Fruit fly (Drosophila melanogaster) whole organism, embryonic: ENCODE measurements around the gene Vav.

Experiments
- BtbVII ChIP-seq: fragments of 200-800 bp; sonication (Bioruptor generic); optimal IDR thresholded peaks from 3 replicates; lab custom pipeline; 2017; ENCODE audit warnings: missing biosample characterization, mild to moderate bottlenecking, missing genetic modification characterization
- CG10267 ChIP-seq: fragments of 200-800 bp; sonication (Bioruptor generic); optimal IDR thresholded peaks from 2 replicates; lab custom pipeline; 2018; ENCODE audit warnings: missing biosample characterization, mild to moderate bottlenecking, missing genetic modification characterization, moderate library complexity
- CG10274 ChIP-seq: fragments of 200-800 bp; sonication (Bioruptor generic); optimal IDR thresholded peaks from 3 replicates; lab custom pipeline; 2017; ENCODE audit warnings: missing biosample characterization, mild to moderate bottlenecking, missing genetic modification characterization
- CG14860 ChIP-seq: fragments of 200-800 bp; sonication (Bioruptor generic); IDR thresholded peaks from 3 replicates; pipeline ENCODE4 v1.3.6; 2022; ENCODE audit warnings: missing biosample characterization, missing genetic modification characterization; ENCODE audit not compliant: partially characterized antibody
- CG1529 ChIP-seq: fragments of 200-800 bp; sonication (Bioruptor generic); optimal IDR thresholded peaks from 3 replicates; lab custom pipeline; 2018; ENCODE audit warnings: missing biosample characterization, missing genetic modification characterization
- CG15514 ChIP-seq: fragments of 200-800 bp; sonication (Bioruptor generic); optimal IDR thresholded peaks from 3 replicates; lab custom pipeline; 2017; ENCODE audit warnings: missing biosample characterization, missing genetic modification characterization, mild to moderate bottlenecking, moderate library complexity, missing genetic modification reagents
- CG16779 ChIP-seq: fragments of 200-800 bp; sonication (Bioruptor generic); IDR thresholded peaks from 2 replicates; pipeline ENCODE4 v1.3.6; 2022; ENCODE audit warnings: missing biosample characterization, missing genetic modification characterization
- CG18476 ChIP-seq: fragments of 200-800 bp; sonication (Bioruptor generic); optimal IDR thresholded peaks from 2 replicates; lab custom pipeline; 2016; ENCODE audit warnings: missing biosample characterization, mild to moderate bottlenecking, missing genetic modification characterization
- CG32772 ChIP-seq: fragments of 200-800 bp; sonication (Bioruptor generic); IDR thresholded peaks from 2 replicates; pipeline ENCODE4 v1.3.6; 2022; ENCODE audit warnings: missing biosample characterization, missing genetic modification characterization
- CG4404 ChIP-seq: fragments of 200-800 bp; sonication (Bioruptor generic); IDR thresholded peaks from 2 replicates; pipeline ENCODE4 v1.3.6; 2022; ENCODE audit warnings: missing biosample characterization, missing genetic modification characterization
- CG4730 ChIP-seq: fragments of 200-800 bp; sonication (Bioruptor generic); IDR thresholded peaks from 2 replicates; pipeline ENCODE4 v1.3.6; 2022; ENCODE audit warnings: missing biosample characterization, missing genetic modification characterization
- CG6272 ChIP-seq: fragments of 200-800 bp; sonication (Bioruptor generic); IDR thresholded peaks from 2 replicates; pipeline ENCODE4 v1.3.6; 2022; ENCODE audit warnings: missing biosample characterization, missing genetic modification characterization
- CG6854 ChIP-seq: fragments of 200-800 bp; sonication (Bioruptor generic); optimal IDR thresholded peaks from 3 replicates; lab custom pipeline; 2017; ENCODE audit warnings: missing biosample characterization, mild to moderate bottlenecking, missing genetic modification characterization
- CG7786 ChIP-seq: fragments of 200-800 bp; sonication (Bioruptor generic); optimal IDR thresholded peaks from 2 replicates; lab custom pipeline; 2016; ENCODE audit warnings: missing biosample characterization, missing genetic modification characterization
- CG8765 ChIP-seq: fragments of 200-800 bp; sonication (Bioruptor generic); IDR thresholded peaks from 2 replicates; pipeline ENCODE4 v1.3.6; 2022; ENCODE audit warnings: missing biosample characterization, missing genetic modification characterization
- CG9797 ChIP-seq: fragments of 200-800 bp; sonication (Bioruptor generic); optimal IDR thresholded peaks from 3 replicates; lab custom pipeline; 2018; ENCODE audit warnings: missing biosample characterization, mild to moderate bottlenecking, missing genetic modification characterization
- Dad ChIP-seq: fragments of 200-800 bp; sonication (Bioruptor generic); optimal IDR thresholded peaks from 3 replicates; lab custom pipeline; 2016; ENCODE audit warnings: missing biosample characterization, missing genetic modification characterization
- Dbx ChIP-seq: fragments of 200-800 bp; sonication (Bioruptor generic); IDR thresholded peaks from 3 replicates; pipeline ENCODE4 v1.3.6; 2022; ENCODE audit warnings: missing biosample characterization, missing genetic modification characterization
- Dfd ChIP-seq, 2 experiments: fragments of >200 bp; optimal IDR thresholded peaks; 2 replicates each; lab custom pipeline; 2017; ENCODE audit warnings: missing biosample characterization in 2 of 2, missing genetic modification characterization in 2 of 2
- Dip2 ChIP-seq: fragments of 200-800 bp; sonication (Bioruptor generic); IDR thresholded peaks from 2 replicates; pipeline ENCODE4 v1.3.6; 2022; ENCODE audit warnings: missing biosample characterization, missing genetic modification characterization
- E2f1 ChIP-seq: fragments of 200-800 bp; sonication (Bioruptor generic); IDR thresholded peaks from 2 replicates; pipeline ENCODE4 v1.3.6; 2022; ENCODE audit warnings: missing biosample characterization, missing genetic modification characterization
- HLH3B ChIP-seq: fragments of 200-800 bp; sonication (Bioruptor generic); IDR thresholded peaks from 2 replicates; pipeline ENCODE4 v1.3.6; 2022; ENCODE audit warnings: missing biosample characterization, missing genetic modification characterization
- Lim3 ChIP-seq: fragments of 200-800 bp; sonication (Bioruptor generic); IDR thresholded peaks from 2 replicates; pipeline ENCODE4 v1.3.6; 2022; ENCODE audit warnings: missing biosample characterization, missing genetic modification characterization
- Sry-β ChIP-seq: fragments of 200-800 bp; sonication (Bioruptor generic); optimal IDR thresholded peaks from 2 replicates; lab custom pipeline; 2018; ENCODE audit warnings: missing biosample characterization, mild to moderate bottlenecking, missing genetic modification characterization, moderate library complexity
- cato ChIP-seq: fragments of 200-800 bp; sonication (Bioruptor generic); optimal IDR thresholded peaks from 2 replicates; lab custom pipeline; 2016; ENCODE audit warnings: missing biosample characterization, missing genetic modification characterization, borderline replicate concordance
- dpn ChIP-seq, 2 experiments: fragments of 200-800 bp; sonication (Bioruptor generic); optimal IDR thresholded peaks; 3 replicates each; lab custom pipeline; 2016; ENCODE audit warnings: missing biosample characterization in 2 of 2, missing genetic modification characterization in 2 of 2
- en ChIP-seq: fragments of 200-800 bp; sonication (Bioruptor generic); optimal IDR thresholded peaks from 2 replicates; lab custom pipeline; 2016; ENCODE audit warnings: missing biosample characterization, missing genetic modification characterization
- eve ChIP-seq, 2 experiments: fragments of >200 bp; optimal IDR thresholded peaks; 2 replicates each; lab custom pipeline; 2017; ENCODE audit warnings: missing biosample characterization in 2 of 2, missing genetic modification characterization in 2 of 2
- gce ChIP-seq: fragments of 200-800 bp; sonication (Bioruptor generic); IDR thresholded peaks from 3 replicates; pipeline ENCODE4 v1.3.6; 2022; ENCODE audit warnings: missing biosample characterization, missing genetic modification characterization
- gem ChIP-seq: fragments of 200-800 bp; sonication (Bioruptor generic); optimal IDR thresholded peaks from 2 replicates; lab custom pipeline; 2019; ENCODE audit warnings: missing biosample characterization, mild to moderate bottlenecking, missing genetic modification characterization, moderate library complexity
- gfzf ChIP-seq: fragments of 200-800 bp; sonication (Bioruptor generic); optimal IDR thresholded peaks from 2 replicates; lab custom pipeline; 2016; ENCODE audit warnings: missing biosample characterization, mild to moderate bottlenecking, missing genetic modification characterization, moderate library complexity
- grn ChIP-seq: fragments of 200-800 bp; sonication (Bioruptor generic); optimal IDR thresholded peaks from 3 replicates; lab custom pipeline; 2017; ENCODE audit warnings: missing biosample characterization, missing genetic modification characterization
- hbn ChIP-seq: fragments of 200-800 bp; sonication (Bioruptor generic); IDR thresholded peaks from 2 replicates; pipeline ENCODE4 v1.3.6; 2022; ENCODE audit warnings: missing biosample characterization, missing genetic modification characterization; ENCODE audit not compliant: partially characterized antibody
- jing ChIP-seq: fragments of 200-800 bp; sonication (Bioruptor generic); optimal IDR thresholded peaks from 2 replicates; lab custom pipeline; 2018; ENCODE audit warnings: missing biosample characterization, mild to moderate bottlenecking, missing genetic modification characterization
- odd ChIP-seq: fragments of 200-800 bp; sonication (Bioruptor generic); optimal IDR thresholded peaks from 2 replicates; lab custom pipeline; 2017; ENCODE audit warnings: missing biosample characterization, mild to moderate bottlenecking, missing genetic modification characterization
- p53 ChIP-seq: fragments of 200-800 bp; sonication (Bioruptor generic); optimal IDR thresholded peaks from 2 replicates; lab custom pipeline; 2016; ENCODE audit warnings: missing biosample characterization, missing genetic modification characterization
- pita ChIP-seq: fragments of 200-800 bp; sonication (Bioruptor generic); optimal IDR thresholded peaks from 2 replicates; lab custom pipeline; 2017; ENCODE audit warnings: missing biosample characterization, mild to moderate bottlenecking, missing genetic modification characterization
- repo ChIP-seq: fragments of 200-800 bp; sonication (Bioruptor generic); optimal IDR thresholded peaks from 2 replicates; lab custom pipeline; 2016; ENCODE audit warnings: missing biosample characterization, missing genetic modification characterization
- sens ChIP-seq: fragments of 200-800 bp; sonication (Bioruptor generic); peaks from one replicate; lab custom pipeline; 2016; ENCODE audit warnings: missing biosample characterization, missing genetic modification characterization
- shn ChIP-seq: fragments of 200-800 bp; sonication (Bioruptor generic); optimal IDR thresholded peaks from 3 replicates; lab custom pipeline; 2016; ENCODE audit warnings: missing biosample characterization, missing genetic modification characterization
- sna ChIP-seq: fragments of 200-800 bp; sonication (Bioruptor generic); IDR thresholded peaks from 2 replicates; pipeline ENCODE4 v1.3.6; 2022; ENCODE audit warnings: missing biosample characterization, missing genetic modification characterization; ENCODE audit not compliant: partially characterized antibody
- sug ChIP-seq: fragments of 200-800 bp; optimal IDR thresholded peaks from 2 replicates; lab custom pipeline; 2019; ENCODE audit warnings: missing biosample characterization, mild to moderate bottlenecking, missing genetic modification characterization, moderate library complexity
- tin ChIP-seq: fragments of 200-800 bp; sonication (Bioruptor generic); optimal IDR thresholded peaks from 3 replicates; lab custom pipeline; 2016; ENCODE audit warnings: missing biosample characterization, missing genetic modification characterization
- tio ChIP-seq: fragments of 200-800 bp; sonication (Bioruptor generic); optimal IDR thresholded peaks from 2 replicates; lab custom pipeline; 2017; ENCODE audit warnings: missing biosample characterization, missing genetic modification characterization, inconsistent platforms
- tna ChIP-seq: fragments of 200-800 bp; sonication (Bioruptor generic); IDR thresholded peaks from 2 replicates; pipeline ENCODE4 v1.3.6; 2022; ENCODE audit warnings: missing biosample characterization, missing genetic modification characterization; ENCODE audit not compliant: partially characterized antibody
- trh ChIP-seq: fragments of 200-800 bp; sonication (Bioruptor generic); optimal IDR thresholded peaks from 2 replicates; lab custom pipeline; 2016; ENCODE audit warnings: missing biosample characterization, missing genetic modification characterization
- unc-4 ChIP-seq: fragments of 200-800 bp; sonication (Bioruptor generic); IDR thresholded peaks from 2 replicates; pipeline ENCODE4 v1.3.6; 2022; ENCODE audit warnings: missing biosample characterization, missing genetic modification characterization; ENCODE audit not compliant: partially characterized antibody
- zen ChIP-seq: fragments of 200-800 bp; sonication (Bioruptor generic); optimal IDR thresholded peaks from 3 replicates; lab custom pipeline; 2018; ENCODE audit warnings: missing biosample characterization, mild to moderate bottlenecking, missing genetic modification characterization, moderate library complexity
- zfh2 ChIP-seq: fragments of 200-800 bp; sonication (Bioruptor generic); optimal IDR thresholded peaks from 2 replicates; lab custom pipeline; 2016; ENCODE audit warnings: missing biosample characterization, missing genetic modification characterization

Vav gene

dm6 chrX:19297899-19298784, 36.5 kb downstream of the Vav start, which contains the start of gene CG8034 (continued):
- TF ChIP-seq Dfd (GFP tag; optimal IDR thresholded peaks at IDR 0.05; lab: Kevin White, UChicago): peak in 1 of 2 experiments; percentile 83
- TF ChIP-seq Lim3: peak; percentile 71; the same call in 1 of the 2 replicates
- TF ChIP-seq CG14860 (GFP tag; lab: Robert Waterston, UW): no peak
- TF ChIP-seq E2f1 (GFP tag; lab: Robert Waterston, UW): peak; percentile 92
- TF ChIP-seq CG32772: peak; percentile 93
- peak; percentile 91 for TF ChIP-seq cato (GFP tag; lab: Kevin White, UChicago)
- peak; percentile 97 for TF ChIP-seq zfh2 (GFP tag; lab: Kevin White, UChicago)
- TF ChIP-seq CG7786: peak; percentile 96
- TF ChIP-seq sens (GFP tag; lab: Kevin White, UChicago): peak; percentile 99
- peak; percentile 92 for TF ChIP-seq CG8765
- TF ChIP-seq Dip2 (GFP tag; lab: Robert Waterston, UW): peak; percentile 75
- TF ChIP-seq BtbVII (GFP tag; lab: Kevin White, UChicago): peak; percentile 96
- TF ChIP-seq tin (GFP tag; lab: Kevin White, UChicago): peak; percentile 95
- TF ChIP-seq en: peak; percentile 91
- peak; percentile 93 for TF ChIP-seq trh (GFP tag; lab: Kevin White, UChicago)
- no peak for TF ChIP-seq hbn (GFP tag; lab: Robert Waterston, UW)
- TF ChIP-seq pita (GFP tag; lab: Kevin White, UChicago): no peak
- no peak for TF ChIP-seq gfzf (GFP tag; lab: Kevin White, UChicago)
- peak; percentile 65; the same call in 1 of the 2 replicates for TF ChIP-seq CG16779 (GFP tag; lab: Robert Waterston, UW)
- TF ChIP-seq eve (GFP tag; optimal IDR thresholded peaks at IDR 0.05; lab: Kevin White, UChicago): peak; percentile 65 to 97
- peak; percentile 99 for TF ChIP-seq gem (tag; lab: Kevin White, UChicago)
- TF ChIP-seq CG18476 (GFP tag; lab: Kevin White, UChicago): peak; percentile 96
- TF ChIP-seq tio (GFP tag; lab: Kevin White, UChicago): peak; percentile 96
- TF ChIP-seq CG1529 (GFP tag; lab: Kevin White, UChicago): peak; percentile 95
- TF ChIP-seq Sry-β (GFP tag; lab: Kevin White, UChicago): peak; percentile 66
- TF ChIP-seq CG9797 (GFP tag; lab: Kevin White, UChicago): peak; percentile 61
- TF ChIP-seq HLH3B (GFP tag; lab: Robert Waterston, UW): peak; percentile 94
- no peak for TF ChIP-seq unc-4 (GFP tag; lab: Robert Waterston, UW)
- TF ChIP-seq zen (tag; lab: Kevin White, UChicago): peak; percentile 95
- TF ChIP-seq shn (GFP tag; lab: Kevin White, UChicago): peak; percentile 96
- peak; percentile 73; the same call in 1 of the 3 replicates for TF ChIP-seq gce (GFP tag; lab: Robert Waterston, UW)
- TF ChIP-seq dpn (GFP tag; optimal IDR thresholded peaks at IDR 0.05; lab: Kevin White, UChicago): peak; percentile 97
- peak; percentile 97 for TF ChIP-seq CG4404 (GFP tag; lab: Robert Waterston, UW)
- TF ChIP-seq CG6854 (GFP tag; lab: Kevin White, UChicago): peak; percentile 95
- peak; percentile 96 for TF ChIP-seq odd
- TF ChIP-seq CG4730 (GFP tag; lab: Robert Waterston, UW): peak; percentile 90
- TF ChIP-seq Dbx (GFP tag; lab: Robert Waterston, UW): peak; percentile 95
- TF ChIP-seq sug (tag; lab: Kevin White, UChicago): peak; percentile 96
- TF ChIP-seq CG15514: peak; percentile 99
- peak; percentile 93 for TF ChIP-seq jing (GFP tag; lab: Kevin White, UChicago)
- TF ChIP-seq Dad (GFP tag; lab: Kevin White, UChicago): peak; percentile 93
- TF ChIP-seq CG10274 (GFP tag; lab: Kevin White, UChicago): peak; percentile 91
- peak; percentile 91 for TF ChIP-seq CG10267 (tag; lab: Kevin White, UChicago)
- peak; percentile 87 for TF ChIP-seq repo (GFP tag; lab: Kevin White, UChicago)
- peak; percentile 62 for TF ChIP-seq grn (GFP tag; lab: Kevin White, UChicago)
- TF ChIP-seq CG6272 (GFP tag; lab: Robert Waterston, UW): peak; percentile 89
- 0 out of 2 replicates have a peak, but pooled peaks have one; percentile 33 for TF ChIP-seq sna
- peak; percentile 69 for TF ChIP-seq p53 (GFP tag; lab: Kevin White, UChicago)
- TF ChIP-seq tna (GFP tag; lab: Robert Waterston, UW): no peak
